Fruit fly (Drosophila melanogaster) whole organism, prepupa: ENCODE results near the gene CG7453.
A peak's percentile ranks its signal among the peaks of the same experiment; 100 is the strongest.

Source experiments
- Blimp-1 ChIP-seq: fragments of 200-800 bp; sonication (Bioruptor generic); optimal IDR thresholded peaks from 3 replicates; lab custom pipeline; 2017; ENCODE audit warnings: missing biosample characterization, missing genetic modification characterization, mild to moderate bottlenecking, moderate library complexity, missing genetic modification reagents
- CG10631 ChIP-seq: fragments of 200-800 bp; sonication (Bioruptor generic); optimal IDR thresholded peaks from 2 replicates; lab custom pipeline; 2016; ENCODE audit warnings: missing biosample characterization, missing genetic modification characterization
- CG10669 ChIP-seq: fragments of 200-800 bp; sonication (Bioruptor generic); optimal IDR thresholded peaks from 3 replicates; lab custom pipeline; 2018; ENCODE audit warnings: missing biosample characterization, mild to moderate bottlenecking, missing genetic modification characterization, moderate library complexity
- CG11762 ChIP-seq: fragments of 200-800 bp; sonication (Bioruptor generic); optimal IDR thresholded peaks from 3 replicates; lab custom pipeline; 2016; ENCODE audit warnings: missing biosample characterization, missing genetic modification characterization; ENCODE audit not compliant: insufficient read depth
- CG11902 ChIP-seq: fragments of 200-800 bp; sonication (Bioruptor generic); optimal IDR thresholded peaks from 3 replicates; lab custom pipeline; 2016; ENCODE audit warnings: missing biosample characterization, missing genetic modification characterization
- CG15336 ChIP-seq: fragments of 200-800 bp; sonication (Bioruptor generic); IDR thresholded peaks from 2 replicates; pipeline ENCODE4 v1.3.6; 2022; ENCODE audit warnings: missing biosample characterization, missing genetic modification characterization
- CG1621 ChIP-seq: fragments of 200-800 bp; sonication (Bioruptor generic); optimal IDR thresholded peaks from 3 replicates; lab custom pipeline; 2018; ENCODE audit warnings: missing biosample characterization, mild to moderate bottlenecking, missing genetic modification characterization
- CG16779 ChIP-seq: fragments of 200-800 bp; sonication (Bioruptor generic); optimal IDR thresholded peaks from 3 replicates; lab custom pipeline; 2017; ENCODE audit warnings: missing biosample characterization, mild to moderate bottlenecking, missing genetic modification characterization
- CG31627 ChIP-seq: fragments of 200-800 bp; sonication (Bioruptor generic); optimal IDR thresholded peaks from 3 replicates; lab custom pipeline; 2016; ENCODE audit warnings: missing biosample characterization, missing genetic modification characterization
- CG32006 ChIP-seq: fragments of 200-800 bp; sonication (Bioruptor generic); optimal IDR thresholded peaks from 3 replicates; lab custom pipeline; 2017; ENCODE audit warnings: missing biosample characterization, mild to moderate bottlenecking, missing genetic modification characterization
- CG34406 ChIP-seq: fragments of 200-800 bp; sonication (Bioruptor generic); optimal IDR thresholded peaks from 3 replicates; lab custom pipeline; 2016; ENCODE audit warnings: missing biosample characterization, missing genetic modification characterization
- CG3919 ChIP-seq: fragments of 200-800 bp; sonication (Bioruptor generic); optimal IDR thresholded peaks from 3 replicates; lab custom pipeline; 2016; ENCODE audit warnings: missing biosample characterization, missing genetic modification characterization
- CG4318 ChIP-seq: fragments of 200-800 bp; sonication (Bioruptor generic); optimal IDR thresholded peaks from 3 replicates; lab custom pipeline; 2017; ENCODE audit warnings: missing biosample characterization, mild to moderate bottlenecking, missing genetic modification characterization
- CG6163 ChIP-seq: fragments of 200-800 bp; sonication (Bioruptor generic); IDR thresholded peaks from 3 replicates; pipeline ENCODE4 v1.3.6; 2022; ENCODE audit warnings: missing biosample characterization, missing genetic modification characterization
- CG6276 ChIP-seq: fragments of 200-800 bp; sonication (Bioruptor generic); optimal IDR thresholded peaks from 2 replicates; lab custom pipeline; 2017; ENCODE audit warnings: missing biosample characterization, mild to moderate bottlenecking, missing genetic modification characterization
- CG6792 ChIP-seq: fragments of 200-800 bp; sonication (Bioruptor generic); optimal IDR thresholded peaks from 3 replicates; lab custom pipeline; 2016; ENCODE audit warnings: missing biosample characterization, missing genetic modification characterization
- CG7368 ChIP-seq: fragments of 200-800 bp; sonication (Bioruptor generic); optimal IDR thresholded peaks from 3 replicates; lab custom pipeline; 2016; ENCODE audit warnings: missing biosample characterization, missing genetic modification characterization
- CG8119 ChIP-seq: fragments of 200-800 bp; sonication (Bioruptor generic); IDR thresholded peaks from 3 replicates; pipeline ENCODE4 v1.3.6; 2022; ENCODE audit warnings: missing biosample characterization, missing genetic modification characterization
- CG8319 ChIP-seq: fragments of 200-800 bp; sonication (Bioruptor generic); optimal IDR thresholded peaks from 3 replicates; lab custom pipeline; 2016; ENCODE audit warnings: missing biosample characterization, missing genetic modification characterization
- CG9139 ChIP-seq: fragments of 200-800 bp; sonication (Bioruptor generic); optimal IDR thresholded peaks from 3 replicates; lab custom pipeline; 2017; ENCODE audit warnings: missing biosample characterization, mild to moderate bottlenecking, missing genetic modification characterization
- Eip75B ChIP-seq: fragments of 200-800 bp; sonication (Bioruptor generic); optimal IDR thresholded peaks from 3 replicates; lab custom pipeline; 2016; ENCODE audit warnings: missing biosample characterization, missing genetic modification characterization
- Ets21C ChIP-seq: fragments of 200-800 bp; sonication (Bioruptor generic); optimal IDR thresholded peaks from 3 replicates; lab custom pipeline; 2016; ENCODE audit warnings: missing biosample characterization, missing genetic modification characterization
- Ets96B ChIP-seq: fragments of 200-800 bp; optimal IDR thresholded peaks from 2 replicates; lab custom pipeline; 2019; ENCODE audit warnings: missing biosample characterization, mild to moderate bottlenecking, missing genetic modification characterization, moderate library complexity
- Gug ChIP-seq: fragments of 200-800 bp; sonication (Bioruptor generic); IDR thresholded peaks from 2 replicates; pipeline ENCODE4 v1.3.6; 2022; ENCODE audit warnings: missing biosample characterization, missing genetic modification characterization
- Hr38 ChIP-seq: sonication (Bioruptor generic); optimal IDR thresholded peaks from 2 replicates; lab custom pipeline; 2016; ENCODE audit warnings: missing biosample characterization, missing genetic modification characterization
- Hr39 ChIP-seq: fragments of 200-800 bp; sonication (Bioruptor generic); optimal IDR thresholded peaks from 2 replicates; lab custom pipeline; 2016; ENCODE audit warnings: missing biosample characterization, missing genetic modification characterization
- Lpt ChIP-seq: fragments of 200-800 bp; sonication (Bioruptor generic); optimal IDR thresholded peaks from 3 replicates; lab custom pipeline; 2016; ENCODE audit warnings: missing biosample characterization, missing genetic modification characterization
- Met ChIP-seq: fragments of 200-800 bp; sonication (Bioruptor generic); optimal IDR thresholded peaks from 3 replicates; lab custom pipeline; 2016; ENCODE audit warnings: missing biosample characterization, missing genetic modification characterization
- OdsH ChIP-seq: fragments of 200-800 bp; sonication (Bioruptor generic); optimal IDR thresholded peaks from 3 replicates; lab custom pipeline; 2016; ENCODE audit warnings: missing biosample characterization, missing genetic modification characterization
- Smox ChIP-seq: fragments of 200-800 bp; sonication (Bioruptor generic); optimal IDR thresholded peaks from 3 replicates; lab custom pipeline; 2016; ENCODE audit warnings: missing biosample characterization, missing genetic modification characterization
- Sox102F ChIP-seq: fragments of 200-800 bp; sonication (Bioruptor generic); optimal IDR thresholded peaks from 2 replicates; lab custom pipeline; 2016; ENCODE audit warnings: missing biosample characterization, mild to moderate bottlenecking, missing genetic modification characterization
- Sox14 ChIP-seq: fragments of 200-800 bp; sonication (Bioruptor generic); optimal IDR thresholded peaks from 3 replicates; lab custom pipeline; 2016; ENCODE audit warnings: missing biosample characterization, missing genetic modification characterization
- Sox15 ChIP-seq: fragments of 200-800 bp; sonication (Bioruptor generic); optimal IDR thresholded peaks from 3 replicates; lab custom pipeline; 2016; ENCODE audit warnings: missing biosample characterization, missing genetic modification characterization
- achi ChIP-seq: fragments of 200-800 bp; sonication (Bioruptor generic); optimal IDR thresholded peaks from 3 replicates; lab custom pipeline; 2016; ENCODE audit warnings: missing biosample characterization, missing genetic modification characterization
- acj6 ChIP-seq: fragments of 200-800 bp; sonication (Bioruptor generic); optimal IDR thresholded peaks from 3 replicates; lab custom pipeline; 2016; ENCODE audit warnings: missing biosample characterization, missing genetic modification characterization
- cyc ChIP-seq: fragments of 200-800 bp; sonication (Bioruptor generic); optimal IDR thresholded peaks from 3 replicates; lab custom pipeline; 2016; ENCODE audit warnings: missing biosample characterization, missing genetic modification characterization
- dsx ChIP-seq: fragments of 200-800 bp; optimal IDR thresholded peaks from 3 replicates; lab custom pipeline; 2019; ENCODE audit warnings: missing biosample characterization, mild to moderate bottlenecking, missing genetic modification characterization, moderate library complexity; ENCODE audit not compliant: poor library complexity, severe bottlenecking
- esn ChIP-seq: fragments of 200-800 bp; sonication (Bioruptor generic); optimal IDR thresholded peaks from 2 replicates; lab custom pipeline; 2016; ENCODE audit warnings: missing biosample characterization, mild to moderate bottlenecking, missing genetic modification characterization, moderate library complexity
- fd85E ChIP-seq: fragments of 200-800 bp; sonication (Bioruptor generic); optimal IDR thresholded peaks from 3 replicates; lab custom pipeline; 2016; ENCODE audit warnings: missing biosample characterization, missing genetic modification characterization
- fkh ChIP-seq: fragments of 200-800 bp; sonication (Bioruptor generic); optimal IDR thresholded peaks from 3 replicates; lab custom pipeline; 2017; ENCODE audit warnings: missing biosample characterization, mild to moderate bottlenecking, missing genetic modification characterization, moderate library complexity
- lz ChIP-seq: fragments of 200-800 bp; sonication (Bioruptor generic); optimal IDR thresholded peaks from 3 replicates; lab custom pipeline; 2016; ENCODE audit warnings: missing biosample characterization, missing genetic modification characterization
- net ChIP-seq: fragments of 200-800 bp; sonication (Bioruptor generic); optimal IDR thresholded peaks from 3 replicates; lab custom pipeline; 2016; ENCODE audit warnings: missing biosample characterization, missing genetic modification characterization
- salr ChIP-seq, 2 experiments: fragments of 200-800 bp; sonication (Bioruptor generic); optimal IDR thresholded peaks; 3 replicates each; lab custom pipeline; 2016 to 2018; ENCODE audit warnings: missing biosample characterization in 2 of 2, missing genetic modification characterization in 2 of 2, mild to moderate bottlenecking in 1 of 2
- spab ChIP-seq: fragments of 200-800 bp; sonication (Bioruptor generic); optimal IDR thresholded peaks from 2 replicates; lab custom pipeline; 2017; ENCODE audit warnings: missing biosample characterization, mild to moderate bottlenecking, missing genetic modification characterization, missing genetic modification reagents
- ss ChIP-seq, 2 experiments: fragments of 200-800 bp; sonication (Bioruptor generic); optimal IDR thresholded peaks; 2 replicates in 1 of 2; 3 replicates in 1 of 2; lab custom pipeline; 2017 to 2018; ENCODE audit warnings: mild to moderate bottlenecking in 2 of 2, missing biosample characterization in 2 of 2, missing genetic modification characterization in 2 of 2, moderate library complexity in 1 of 2
- svp ChIP-seq: fragments of 200-800 bp; sonication (Bioruptor generic); peaks from one replicate; lab custom pipeline; 2016; ENCODE audit warnings: missing biosample characterization, missing genetic modification characterization
- topi ChIP-seq: fragments of 200-800 bp; sonication (Bioruptor generic); optimal IDR thresholded peaks from 3 replicates; lab custom pipeline; 2016; ENCODE audit warnings: missing biosample characterization, missing genetic modification characterization

CG7453 gene

dm6 chrX:19144785-19145422 is 35.1 kb upstream of the CG7453 start (continued):
- TF ChIP-seq Hr38 (GFP tag; lab: Kevin White, UChicago) (no peak), topi (peak; percentile 40), CG11902 (GFP tag; lab: Kevin White, UChicago) (peak; percentile 4), Ets96B (peak; percentile 62), Hr39 (GFP tag; lab: Kevin White, UChicago) (peak; percentile 18), salr (GFP tag; optimal IDR thresholded peaks at IDR 0.05; lab: Kevin White, UChicago) (peak; percentile 24 to 66), CG8319 (GFP tag; lab: Kevin White, UChicago) (no peak), spab (peak; percentile 50), acj6 (GFP tag; lab: Kevin White, UChicago) (peak; percentile 69), Blimp-1 (GFP tag; lab: Kevin White, UChicago) (no peak), CG16779 (tag; lab: Kevin White, UChicago) (peak; percentile 10), CG11762 (GFP tag; lab: Kevin White, UChicago) (no peak), CG6792 (peak; percentile 51), achi (GFP tag; lab: Kevin White, UChicago) (peak; percentile 67), Sox102F (GFP tag; lab: Kevin White, UChicago) (peak; percentile 27), CG1621 (peak; percentile 44), CG31627 (GFP tag; lab: Kevin White, UChicago) (no peak), Lpt (GFP tag; lab: Kevin White, UChicago) (peak; percentile 54), Sox15 (GFP tag; lab: Kevin White, UChicago) (no peak), lz (GFP tag; lab: Kevin White, UChicago) (peak; percentile 22), Smox (GFP tag; lab: Kevin White, UChicago) (peak; percentile 5), dsx (peak; percentile 47), CG6276 (GFP tag; lab: Kevin White, UChicago) (peak; percentile 62)

dm6 chrX:19146421-19146952 is 33.5 kb upstream of the CG7453 start:
- TF ChIP-seq CG34406, result no peak
- TF ChIP-seq CG9139, result no peak
- TF ChIP-seq OdsH, result peak; percentile 54
- no peak for TF ChIP-seq CG10669 (GFP tag; lab: Kevin White, UChicago)
- peak; percentile 23 for TF ChIP-seq achi (GFP tag; lab: Kevin White, UChicago)
- TF ChIP-seq ss (GFP tag; optimal IDR thresholded peaks at IDR 0.05; lab: Kevin White, UChicago), result peak in 1 of 2 experiments; percentile 6
- TF ChIP-seq Sox14, result peak; percentile 15
- TF ChIP-seq CG16779 (tag; lab: Kevin White, UChicago), result no peak
- TF ChIP-seq CG8119 (GFP tag; lab: Robert Waterston, UW), result peak; percentile 61
- TF ChIP-seq CG6792, result no peak
- TF ChIP-seq Hr38 (GFP tag; lab: Kevin White, UChicago), result no peak
- peak; percentile 58 for TF ChIP-seq CG4318 (GFP tag; lab: Kevin White, UChicago)
- TF ChIP-seq Eip75B (GFP tag; lab: Kevin White, UChicago), result peak; percentile 42
- peak; percentile 68 for TF ChIP-seq fkh
- TF ChIP-seq Met, result peak; percentile 37
- no peak for TF ChIP-seq Gug (GFP tag; lab: Robert Waterston, UW)
- no peak for TF ChIP-seq CG7368 (GFP tag; lab: Kevin White, UChicago)
- TF ChIP-seq CG15336, result peak; percentile 46
- no peak for TF ChIP-seq CG1621
- peak; percentile 83 for TF ChIP-seq svp (GFP tag; lab: Kevin White, UChicago)
- peak; percentile 24 for TF ChIP-seq CG6276 (GFP tag; lab: Kevin White, UChicago)
- no peak for TF ChIP-seq Ets21C (GFP tag; lab: Kevin White, UChicago)
- TF ChIP-seq cyc (GFP tag; lab: Kevin White, UChicago), result peak; percentile 4
- TF ChIP-seq Sox102F (GFP tag; lab: Kevin White, UChicago), result no peak
- peak; percentile 19 for TF ChIP-seq Lpt (GFP tag; lab: Kevin White, UChicago)
- TF ChIP-seq CG31627 (GFP tag; lab: Kevin White, UChicago), result peak; percentile 20
- peak; percentile 53 for TF ChIP-seq CG10631
- peak; percentile 31; the same call in 1 of the 3 replicates for TF ChIP-seq CG6163 (GFP tag; lab: Robert Waterston, UW)
- peak; percentile 78 for TF ChIP-seq CG32006 (GFP tag; lab: Kevin White, UChicago)
- TF ChIP-seq acj6 (GFP tag; lab: Kevin White, UChicago), result peak; percentile 30
- TF ChIP-seq esn (GFP tag; lab: Kevin White, UChicago), result peak; percentile 37
- no peak for TF ChIP-seq CG11902 (GFP tag; lab: Kevin White, UChicago)
- TF ChIP-seq net (GFP tag; lab: Kevin White, UChicago), result peak; percentile 35
- TF ChIP-seq fd85E (GFP tag; lab: Kevin White, UChicago), result no peak
- TF ChIP-seq salr (GFP tag; optimal IDR thresholded peaks at IDR 0.05; lab: Kevin White, UChicago), result peak in 1 of 2 experiments; percentile 40
- peak; percentile 31 for TF ChIP-seq CG3919 (GFP tag; lab: Kevin White, UChicago)
- peak; percentile 15 for TF ChIP-seq CG11762 (GFP tag; lab: Kevin White, UChicago)
